Fruit fly (Drosophila melanogaster) whole organism, prepupa: Measurements from ENCODE around the gene CG5715.

ENCODE experiments used
- CG11294 ChIP-seq: fragments of 200-800 bp; sonication (Bioruptor generic); IDR thresholded peaks from 2 replicates; pipeline ENCODE4 v1.3.6; 2022; ENCODE audit warnings: missing biosample characterization, missing genetic modification characterization
- CG3032 ChIP-seq: fragments of 200-800 bp; optimal IDR thresholded peaks from 2 replicates; lab custom pipeline; 2019; ENCODE audit warnings: missing biosample characterization, mild to moderate bottlenecking, missing genetic modification characterization, moderate library complexity
- CG3919 ChIP-seq: fragments of 200-800 bp; sonication (Bioruptor generic); optimal IDR thresholded peaks from 3 replicates; lab custom pipeline; 2016; ENCODE audit warnings: missing biosample characterization, missing genetic modification characterization
- CG6276 ChIP-seq: fragments of 200-800 bp; sonication (Bioruptor generic); optimal IDR thresholded peaks from 2 replicates; lab custom pipeline; 2017; ENCODE audit warnings: missing biosample characterization, mild to moderate bottlenecking, missing genetic modification characterization
- CG6808 ChIP-seq: fragments of 200-800 bp; sonication (Bioruptor generic); optimal IDR thresholded peaks from 3 replicates; lab custom pipeline; 2017; ENCODE audit warnings: missing biosample characterization, missing genetic modification characterization, mild to moderate bottlenecking, moderate library complexity, missing genetic modification reagents
- CG6854 ChIP-seq: fragments of 200-800 bp; sonication (Bioruptor generic); optimal IDR thresholded peaks from 2 replicates; lab custom pipeline; 2017; ENCODE audit warnings: missing biosample characterization, mild to moderate bottlenecking, missing genetic modification characterization
- Ets96B ChIP-seq: fragments of 200-800 bp; optimal IDR thresholded peaks from 2 replicates; lab custom pipeline; 2019; ENCODE audit warnings: missing biosample characterization, mild to moderate bottlenecking, missing genetic modification characterization, moderate library complexity
- Lpt ChIP-seq: fragments of 200-800 bp; sonication (Bioruptor generic); optimal IDR thresholded peaks from 3 replicates; lab custom pipeline; 2016; ENCODE audit warnings: missing biosample characterization, missing genetic modification characterization
- OdsH ChIP-seq: fragments of 200-800 bp; sonication (Bioruptor generic); optimal IDR thresholded peaks from 3 replicates; lab custom pipeline; 2016; ENCODE audit warnings: missing biosample characterization, missing genetic modification characterization
- Sox14 ChIP-seq: fragments of 200-800 bp; sonication (Bioruptor generic); optimal IDR thresholded peaks from 3 replicates; lab custom pipeline; 2016; ENCODE audit warnings: missing biosample characterization, missing genetic modification characterization
- Sox15 ChIP-seq: fragments of 200-800 bp; sonication (Bioruptor generic); optimal IDR thresholded peaks from 3 replicates; lab custom pipeline; 2016; ENCODE audit warnings: missing biosample characterization, missing genetic modification characterization
- cyc ChIP-seq: fragments of 200-800 bp; sonication (Bioruptor generic); optimal IDR thresholded peaks from 3 replicates; lab custom pipeline; 2016; ENCODE audit warnings: missing biosample characterization, missing genetic modification characterization

- TF ChIP-seq CG3032 (peak; percentile 95), CG6854 (GFP tag; lab: Kevin White, UChicago) (peak; percentile 87), cyc (GFP tag; lab: Kevin White, UChicago) (peak; percentile 99), Sox15 (GFP tag; lab: Kevin White, UChicago) (peak; percentile 95), CG6808 (GFP tag; lab: Kevin White, UChicago) (peak; percentile 94), CG6276 (no peak), Ets96B (tag; lab: Kevin White, UChicago) (peak; percentile 97), CG11294 (peak; percentile 89), Lpt (GFP tag; lab: Kevin White, UChicago) (peak; percentile 89), CG3919 (GFP tag; lab: Kevin White, UChicago) (peak; percentile 99), OdsH (peak; percentile 98), Sox14 (GFP tag; lab: Kevin White, UChicago) (peak; percentile 99)
Observed at dm6 chr3R:24295556-24296465, 1.6 kb upstream of the CG5715 start.
